Worm (Caenorhabditis elegans): ENCODE measurements around the gene egrh-1.

egrh-1 gene

DNA sequence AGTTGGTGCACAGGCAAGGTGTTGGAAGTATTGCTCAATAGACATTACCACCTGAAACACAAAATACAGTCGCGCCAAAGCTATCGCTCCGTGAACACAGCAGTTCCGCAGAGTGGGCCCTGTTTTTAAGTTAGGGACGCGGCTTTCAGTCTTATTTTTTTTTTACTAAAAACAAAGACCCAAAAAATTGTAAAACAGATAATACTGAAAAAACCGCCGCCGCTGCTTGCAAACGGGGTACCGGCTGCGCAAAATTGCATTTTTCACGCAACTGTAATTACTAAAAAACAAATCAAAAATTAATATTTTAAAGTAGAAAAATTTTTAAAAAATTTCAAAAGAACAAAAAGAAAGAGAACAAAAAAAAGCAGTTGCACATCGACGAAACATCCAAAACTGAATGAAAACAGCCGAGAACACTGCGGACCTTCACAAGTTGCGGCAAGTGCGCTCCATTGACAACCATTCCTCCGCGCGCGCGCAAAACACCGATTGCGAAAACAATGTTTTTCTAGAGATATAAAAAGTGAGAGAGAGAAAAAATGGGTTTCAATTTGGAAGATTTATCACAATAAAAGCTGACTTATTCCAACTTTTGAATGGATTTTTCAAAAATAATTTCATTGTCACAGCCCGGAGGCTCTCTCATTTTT lies 27.2 kb downstream of the egrh-1 start, which contains the start of gene F31F6.3:
TSS of gene F31F6.3 (minus strand) at position 51 of the 653 bp plus-strand sequence.
- TF ChIP-seq him-1 (tag; optimal IDR thresholded peaks at IDR 0.05) (no peak), W03F9.2 (tag; optimal IDR thresholded peaks at IDR 0.05) (no peak), dao-5 (tag; optimal IDR thresholded peaks at IDR 0.05) (no peak)

DNA sequence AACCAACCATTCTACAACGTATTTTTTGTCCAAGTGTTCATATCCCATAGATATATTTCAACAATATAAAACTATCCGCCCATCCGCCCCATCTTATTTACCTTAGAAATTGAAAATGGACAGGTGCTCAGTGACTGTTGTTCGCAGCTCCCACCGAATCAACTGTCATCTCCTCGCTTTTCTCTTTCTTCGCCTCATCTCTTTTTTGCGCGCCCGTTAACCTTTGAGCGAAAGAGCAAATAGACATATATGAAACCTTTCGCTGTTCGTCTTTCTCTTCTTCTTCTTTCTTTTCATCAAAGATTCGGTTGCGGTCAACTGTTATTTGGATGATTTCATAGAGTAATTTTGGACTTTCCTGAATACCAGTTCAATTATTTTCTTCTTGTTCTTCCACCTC lies 29.9 kb downstream of the egrh-1 start, which contains the start of gene sssh-1:
TSS of gene sssh-1 (plus strand) at position 301 of the 400 bp plus-strand sequence.
- TF ChIP-seq dao-5 (tag; optimal IDR thresholded peaks at IDR 0.05) (no peak), W03F9.2 (tag; optimal IDR thresholded peaks at IDR 0.05) (no peak), him-1 (tag; optimal IDR thresholded peaks at IDR 0.05) (no peak)

DNA sequence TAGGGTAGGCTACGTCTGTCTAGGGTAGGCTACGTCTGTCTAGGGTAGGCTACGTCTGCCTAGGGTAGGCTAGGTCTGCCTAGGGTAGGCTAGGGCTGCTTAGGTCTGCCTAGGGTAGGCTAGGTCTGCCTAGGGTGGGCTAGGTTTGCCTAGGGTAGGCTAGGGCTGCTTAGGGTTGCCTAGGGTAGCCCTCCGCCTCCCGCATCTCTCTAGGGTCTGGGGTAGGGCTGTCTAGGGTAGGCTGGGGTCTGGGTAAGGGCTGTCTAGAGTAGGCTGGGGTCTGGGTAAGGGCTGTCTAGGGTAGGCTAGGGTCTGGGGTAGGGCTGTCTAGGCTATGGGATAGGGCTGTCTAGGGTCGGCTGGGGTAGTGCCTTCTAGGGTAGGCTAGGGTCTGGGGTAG lies 32.0 kb downstream of the egrh-1 start:
- no peak for TF ChIP-seq W03F9.2 (tag; optimal IDR thresholded peaks at IDR 0.05)
- TF ChIP-seq him-1 (tag; optimal IDR thresholded peaks at IDR 0.05), result no peak
- TF ChIP-seq dao-5 (tag; optimal IDR thresholded peaks at IDR 0.05), result no peak

DNA sequence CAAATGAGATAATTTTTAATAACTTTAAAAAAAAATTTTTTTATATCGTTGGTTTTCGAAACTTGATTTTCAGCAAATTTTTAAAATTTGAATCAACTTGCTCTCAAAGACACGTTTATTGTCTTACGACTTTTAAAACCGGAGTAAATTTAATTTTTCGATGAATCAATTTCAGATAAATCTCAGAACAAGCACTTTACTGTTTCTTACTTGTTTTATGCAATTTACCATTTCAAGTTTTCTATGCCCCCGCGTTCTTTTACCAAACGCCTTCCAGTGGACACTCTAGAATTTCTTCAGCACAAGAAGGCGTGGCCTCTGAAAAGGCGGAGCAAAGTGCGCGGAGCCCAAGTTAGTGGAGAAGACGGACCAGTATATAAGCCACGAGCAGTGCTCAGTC lies 35.4 kb downstream of the egrh-1 start, which contains the start of gene flp-8:
TSS of gene flp-8 (plus strand) at position 301 of the 400 bp plus-strand sequence.
- no peak for TF ChIP-seq dao-5 (tag; optimal IDR thresholded peaks at IDR 0.05)
- TF ChIP-seq W03F9.2 (tag; optimal IDR thresholded peaks at IDR 0.05), result no peak
- no peak for TF ChIP-seq him-1 (tag; optimal IDR thresholded peaks at IDR 0.05)

DNA sequence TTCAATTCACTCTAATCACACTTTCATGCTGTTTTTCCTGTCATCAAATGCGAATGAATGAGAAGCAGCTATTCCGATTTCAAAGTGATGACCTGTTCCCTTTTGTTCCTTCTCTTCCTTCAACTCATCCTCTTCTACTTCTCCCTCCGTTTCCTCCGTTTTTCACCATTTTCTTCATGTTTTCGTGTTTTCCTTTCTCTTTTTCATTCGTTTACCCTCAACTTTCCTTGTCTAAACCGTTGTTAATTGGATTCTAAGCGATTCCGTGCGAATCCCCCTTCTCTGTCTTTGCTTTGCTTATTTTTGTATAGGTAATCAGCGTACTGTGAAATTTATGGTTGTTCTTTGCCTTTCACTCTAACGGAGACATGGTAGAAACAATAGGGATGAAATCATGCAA lies 40.1 kb downstream of the egrh-1 start:
- no peak for TF ChIP-seq dao-5 (tag; optimal IDR thresholded peaks at IDR 0.05)
- TF ChIP-seq W03F9.2 (tag; optimal IDR thresholded peaks at IDR 0.05), result no peak
- no peak for TF ChIP-seq him-1 (tag; optimal IDR thresholded peaks at IDR 0.05)

DNA sequence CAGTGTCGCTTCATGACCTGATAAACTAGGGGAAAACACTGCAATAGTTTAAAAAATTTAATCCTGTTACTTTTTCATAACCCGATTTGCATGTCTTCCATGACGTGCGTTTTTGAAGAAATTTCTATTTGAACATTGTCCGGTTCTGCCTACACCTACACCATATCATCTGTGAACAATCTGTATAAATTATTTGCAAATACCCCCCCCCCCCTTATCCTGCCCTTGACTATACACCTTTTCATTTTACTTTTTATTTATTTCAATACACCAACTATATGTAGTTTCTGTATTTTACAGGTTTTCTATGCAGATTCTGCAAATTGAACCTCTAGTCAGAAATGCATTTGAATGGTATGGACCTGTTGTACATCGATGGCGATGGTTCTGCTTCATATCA lies 42.5 kb downstream of the egrh-1 start, which contains the start of gene daf-6:
TSS of gene daf-6 (plus strand) at position 301 of the 400 bp plus-strand sequence.
- TF ChIP-seq W03F9.2 (tag; optimal IDR thresholded peaks at IDR 0.05), result no peak
- no peak for TF ChIP-seq dao-5 (tag; optimal IDR thresholded peaks at IDR 0.05)
- TF ChIP-seq him-1 (tag; optimal IDR thresholded peaks at IDR 0.05), result no peak

DNA sequence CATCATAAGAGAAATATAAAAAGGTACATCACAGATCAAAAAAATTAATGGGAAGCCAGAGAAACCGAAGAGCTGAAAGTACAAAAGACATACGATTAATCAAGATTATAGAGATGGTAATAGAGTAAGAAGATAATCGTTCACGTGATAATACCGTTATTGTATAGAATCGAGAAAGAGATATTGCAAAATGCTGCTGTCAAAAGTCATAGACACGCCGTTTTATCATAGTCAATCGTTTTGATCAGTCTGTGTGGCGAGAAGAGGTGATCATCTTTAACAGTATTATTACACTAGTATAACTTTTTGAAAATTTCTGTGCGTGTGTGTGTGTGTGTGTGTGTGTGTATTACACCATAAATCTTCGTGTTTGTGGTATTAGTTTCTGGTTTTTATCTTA lies 48.6 kb downstream of the egrh-1 start:
- TF ChIP-seq him-1 (tag; optimal IDR thresholded peaks at IDR 0.05) (no peak), W03F9.2 (tag; optimal IDR thresholded peaks at IDR 0.05) (no peak), dao-5 (tag; optimal IDR thresholded peaks at IDR 0.05) (no peak)

DNA sequence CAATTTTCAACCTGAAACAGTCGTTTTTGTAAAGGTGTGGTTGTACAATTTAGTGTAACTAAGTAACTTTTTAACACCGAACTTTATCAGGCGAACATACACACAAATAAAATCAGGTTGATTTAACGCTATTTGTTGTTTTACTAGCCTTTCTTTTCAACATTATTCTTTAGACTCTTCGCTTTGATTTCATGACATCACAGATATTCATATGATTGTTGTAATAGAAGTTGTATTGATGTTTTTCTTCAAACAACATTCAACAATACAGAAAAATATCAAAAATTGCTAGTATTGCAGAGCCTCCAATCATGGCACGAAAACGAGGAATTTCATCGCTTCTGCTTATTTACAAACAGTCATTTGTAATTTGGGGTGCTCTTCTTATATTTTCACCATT lies 49.1 kb downstream of the egrh-1 start, which contains the start of gene nac-1:
TSS of gene nac-1 (plus strand) at position 301 of the 400 bp plus-strand sequence.
- TF ChIP-seq him-1 (tag; optimal IDR thresholded peaks at IDR 0.05) (no peak), W03F9.2 (tag; optimal IDR thresholded peaks at IDR 0.05) (no peak), dao-5 (tag; optimal IDR thresholded peaks at IDR 0.05) (no peak)

DNA sequence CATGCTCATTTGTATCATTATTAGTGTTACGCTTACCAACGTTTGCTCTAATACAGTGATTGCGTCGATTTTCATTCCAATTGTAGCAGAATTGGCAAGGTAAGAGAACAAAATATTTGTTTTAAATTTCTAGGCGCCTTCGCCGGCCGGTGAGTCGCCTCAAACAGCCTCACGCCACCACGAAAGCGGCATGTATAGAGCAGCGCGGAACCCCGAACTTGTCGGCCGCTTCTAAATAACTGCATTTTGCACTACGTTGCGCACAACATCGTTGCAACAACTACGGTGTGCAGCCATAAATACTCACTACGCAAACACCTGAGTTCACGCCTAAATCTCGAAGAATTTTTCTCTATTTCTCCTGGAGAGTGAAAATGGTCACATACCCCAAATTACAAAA lies 51.5 kb downstream of the egrh-1 start:
- TF ChIP-seq him-1 (tag; optimal IDR thresholded peaks at IDR 0.05) (no peak), W03F9.2 (tag; optimal IDR thresholded peaks at IDR 0.05) (no peak), dao-5 (tag; optimal IDR thresholded peaks at IDR 0.05) (no peak)

DNA sequence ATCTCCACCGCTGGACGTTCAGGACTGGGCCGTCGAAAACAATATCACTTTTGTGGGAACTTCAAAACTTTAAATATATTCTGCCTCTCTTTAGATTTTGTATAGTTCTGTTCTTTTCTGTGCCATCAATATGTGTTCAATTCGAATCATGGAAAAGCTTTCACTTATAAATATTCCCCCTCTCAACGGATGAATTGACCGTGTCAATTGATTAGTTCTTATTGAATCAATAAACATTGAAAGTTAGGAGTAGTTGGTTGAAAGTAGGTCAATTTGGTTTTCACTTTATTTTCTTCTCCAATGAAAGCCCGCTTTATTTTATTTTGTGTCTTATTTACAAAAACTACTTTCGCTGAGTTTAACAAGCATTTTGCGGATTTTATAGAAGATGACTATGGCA lies 52.5 kb downstream of the egrh-1 start, which contains the start of gene lips-8:
TSS of gene lips-8 (plus strand) at position 301 of the 400 bp plus-strand sequence.
- TF ChIP-seq him-1 (tag; optimal IDR thresholded peaks at IDR 0.05) (no peak), dao-5 (tag; optimal IDR thresholded peaks at IDR 0.05) (no peak), W03F9.2 (tag; optimal IDR thresholded peaks at IDR 0.05) (no peak)
